Worm (Caenorhabditis elegans) whole organism, L2 larva: Measurements from ENCODE around the gene Y38E10A.28.
A peak's percentile ranks its signal among the peaks of the same experiment; 100 is the strongest.

Experiments used
- C34F6.9 ChIP-seq: fragments of 150-350 bp; optimal IDR thresholded peaks from 2 replicates; lab custom pipeline; 2014; ENCODE audit warnings: missing biosample characterization, missing genetic modification characterization
- F13H6.1 ChIP-seq: sonication (generic microtip); optimal IDR thresholded peaks from 2 replicates; lab custom pipeline; 2016; ENCODE audit warnings: missing genetic modification characterization, missing compliant biosample characterization
- R02D3.7 ChIP-seq: fragments of 150-350 bp; optimal IDR thresholded peaks from 2 replicates; lab custom pipeline; 2014; ENCODE audit warnings: missing biosample characterization, missing genetic modification characterization
- Y55F3AM.14 ChIP-seq: fragments of 200-800 bp; sonication (Bioruptor generic); optimal IDR thresholded peaks from 2 replicates; lab custom pipeline; 2018; ENCODE audit warnings: mild to moderate bottlenecking, missing genetic modification characterization, missing compliant biosample characterization
- alr-1 ChIP-seq: fragments of 150-350 bp; optimal IDR thresholded peaks from 2 replicates; lab custom pipeline; 2014; ENCODE audit warnings: missing biosample characterization, missing genetic modification characterization
- ama-1 ChIP-seq: fragments of 150-350 bp; optimal IDR thresholded peaks from 2 replicates; lab custom pipeline; 2018; ENCODE audit warnings: inconsistent platforms
- blmp-1 ChIP-seq: sonication (generic microtip); optimal IDR thresholded peaks from 2 replicates; lab custom pipeline; 2017; ENCODE audit warnings: missing genetic modification characterization, mild to moderate bottlenecking, missing compliant biosample characterization, antibody characterized with exemption, moderate library complexity; ENCODE audit not compliant: insufficient read depth
- ceh-82 ChIP-seq: fragments of 150-350 bp; optimal IDR thresholded peaks from 2 replicates; lab custom pipeline; 2014; ENCODE audit warnings: missing biosample characterization, missing genetic modification characterization
- crh-2 ChIP-seq: sonication (generic microtip); optimal IDR thresholded peaks from 2 replicates; lab custom pipeline; 2017; ENCODE audit warnings: missing biosample characterization, missing genetic modification characterization
- dmd-4 ChIP-seq: sonication (generic microtip); optimal IDR thresholded peaks from 2 replicates; lab custom pipeline; 2017; ENCODE audit warnings: missing biosample characterization, missing genetic modification characterization
- elt-1 ChIP-seq: fragments of 150-350 bp; optimal IDR thresholded peaks from 2 replicates; lab custom pipeline; 2014; ENCODE audit warnings: missing biosample characterization, missing genetic modification characterization
- elt-3 ChIP-seq: sonication (generic microtip); optimal IDR thresholded peaks from 2 replicates; lab custom pipeline; 2017; ENCODE audit warnings: missing biosample characterization, missing genetic modification characterization
- fos-1 ChIP-seq: fragments of 150-350 bp; optimal IDR thresholded peaks from 2 replicates; lab custom pipeline; 2014; ENCODE audit warnings: missing biosample characterization, missing genetic modification characterization
- gmeb-1 ChIP-seq: fragments of 150-350 bp; optimal IDR thresholded peaks from 2 replicates; lab custom pipeline; 2014; ENCODE audit warnings: missing biosample characterization, missing genetic modification characterization
- lin-11 ChIP-seq: fragments of 150-350 bp; sonication (generic microtip); optimal IDR thresholded peaks from 2 replicates; lab custom pipeline; 2014; ENCODE audit warnings: missing biosample characterization, missing genetic modification characterization, inconsistent platforms, mixed read lengths
- lin-13 ChIP-seq: fragments of 150-350 bp; optimal IDR thresholded peaks from 2 replicates; lab custom pipeline; 2014; ENCODE audit warnings: missing biosample characterization, missing genetic modification reagents, missing genetic modification characterization
- lin-39 ChIP-seq: fragments of 150-350 bp; optimal IDR thresholded peaks from 2 replicates; lab custom pipeline; 2014; ENCODE audit warnings: missing biosample characterization, missing genetic modification reagents, missing genetic modification characterization
- lsy-2 ChIP-seq, 2 experiments: fragments of 150-350 bp in 1 of 2; sonication (generic microtip) in 1 of 2; optimal IDR thresholded peaks; 2 replicates each; lab custom pipeline; 2014 to 2017; ENCODE audit warnings: missing biosample characterization in 2 of 2, missing genetic modification characterization in 2 of 2
- mab-5 ChIP-seq: fragments of 150-350 bp; optimal IDR thresholded peaks from 2 replicates; lab custom pipeline; 2014; ENCODE audit warnings: missing biosample characterization, missing genetic modification characterization
- mdl-1 ChIP-seq, 2 experiments: fragments of 150-350 bp in 1 of 2; sonication (generic microtip) in 1 of 2; optimal IDR thresholded peaks; 2 replicates each; lab custom pipeline; 2017; ENCODE audit warnings: missing biosample characterization in 2 of 2, missing genetic modification characterization in 2 of 2
- nhr-10 ChIP-seq: sonication (generic microtip); optimal IDR thresholded peaks from 2 replicates; lab custom pipeline; 2017; ENCODE audit warnings: missing biosample characterization, missing genetic modification characterization
- nhr-11 ChIP-seq: fragments of 150-350 bp; optimal IDR thresholded peaks from 2 replicates; lab custom pipeline; 2014; ENCODE audit warnings: missing biosample characterization, missing genetic modification characterization
- nhr-12 ChIP-seq: fragments of 150-350 bp; optimal IDR thresholded peaks from 2 replicates; lab custom pipeline; 2014; ENCODE audit warnings: missing biosample characterization, missing genetic modification characterization
- nhr-129 ChIP-seq: fragments of 150-350 bp; optimal IDR thresholded peaks from 2 replicates; lab custom pipeline; 2014; ENCODE audit warnings: missing biosample characterization, missing genetic modification characterization
- nhr-21 ChIP-seq: fragments of 150-350 bp; optimal IDR thresholded peaks from 2 replicates; lab custom pipeline; 2014; ENCODE audit warnings: missing biosample characterization, missing genetic modification characterization
- nhr-23 ChIP-seq: fragments of 150-350 bp; optimal IDR thresholded peaks from 2 replicates; lab custom pipeline; 2014; ENCODE audit warnings: missing biosample characterization, missing genetic modification reagents, missing genetic modification characterization
- nhr-237 ChIP-seq: fragments of 150-350 bp; optimal IDR thresholded peaks from 2 replicates; lab custom pipeline; 2014; ENCODE audit warnings: missing biosample characterization, missing genetic modification characterization
- nhr-25 ChIP-seq: fragments of 150-350 bp; sonication (generic microtip); optimal IDR thresholded peaks from 3 replicates; lab custom pipeline; 2014; ENCODE audit warnings: missing biosample characterization, missing genetic modification characterization
- nhr-6 ChIP-seq: fragments of 150-350 bp; optimal IDR thresholded peaks from 2 replicates; lab custom pipeline; 2014; ENCODE audit warnings: missing biosample characterization, missing genetic modification characterization
- nhr-77 ChIP-seq: fragments of 150-350 bp; optimal IDR thresholded peaks from 2 replicates; lab custom pipeline; 2014; ENCODE audit warnings: missing biosample characterization, missing genetic modification characterization
- peb-1 ChIP-seq: fragments of 150-350 bp; optimal IDR thresholded peaks from 2 replicates; lab custom pipeline; 2014; ENCODE audit warnings: missing biosample characterization, missing genetic modification characterization
- sem-4 ChIP-seq: fragments of 150-350 bp; optimal IDR thresholded peaks from 2 replicates; lab custom pipeline; 2014; ENCODE audit warnings: missing biosample characterization, missing genetic modification reagents, missing genetic modification characterization
- sma-3 ChIP-seq: sonication (generic microtip); optimal IDR thresholded peaks from 2 replicates; lab custom pipeline; 2016; ENCODE audit warnings: missing genetic modification reagents, missing genetic modification characterization, missing compliant biosample characterization
- sma-9 ChIP-seq, 2 experiments: fragments of 150-350 bp in 1 of 2; sonication (generic microtip) in 1 of 2; optimal IDR thresholded peaks; 2 replicates each; lab custom pipeline; 2014 to 2016; ENCODE audit warnings: missing genetic modification characterization in 2 of 2, mild to moderate bottlenecking in 1 of 2, missing biosample characterization in 1 of 2, missing compliant biosample characterization in 1 of 2, missing genetic modification reagents in 1 of 2, moderate library complexity in 1 of 2
- snpc-4 ChIP-seq: fragments of 150-350 bp; optimal IDR thresholded peaks from 2 replicates; lab custom pipeline; 2014; ENCODE audit warnings: missing biosample characterization, missing genetic modification characterization
- unc-55 ChIP-seq: fragments of 150-350 bp; sonication (generic microtip); optimal IDR thresholded peaks from 3 replicates; lab custom pipeline; 2014; ENCODE audit warnings: missing biosample characterization, missing genetic modification reagents, missing genetic modification characterization
- unc-62 ChIP-seq: fragments of 150-350 bp; optimal IDR thresholded peaks from 2 replicates; lab custom pipeline; 2014; ENCODE audit warnings: missing biosample characterization, missing genetic modification reagents, missing genetic modification characterization
- zag-1 ChIP-seq: fragments of 150-350 bp; optimal IDR thresholded peaks from 2 replicates; lab custom pipeline; 2014; ENCODE audit warnings: missing biosample characterization, missing genetic modification characterization
- ztf-1 ChIP-seq: fragments of 200-800 bp; sonication (Bioruptor generic); conservative IDR thresholded peaks from 2 replicates; pipeline ENCODE4 v1.3.6; 2022; ENCODE audit warnings: missing genetic modification characterization, missing compliant biosample characterization
- ztf-11 ChIP-seq: sonication (generic microtip); optimal IDR thresholded peaks from 2 replicates; lab custom pipeline; 2017; ENCODE audit warnings: missing biosample characterization, missing genetic modification characterization

The Y38E10A.28 gene

ce11 chrII:12657620-12658019, 28.1 kb downstream of the Y38E10A.28 start:
- TF ChIP-seq nhr-25 (no peak), elt-3 (no peak), zag-1 (tag; lab: Kevin White, UChicago) (no peak), nhr-129 (tag; lab: Kevin White, UChicago) (no peak), alr-1 (tag; lab: Kevin White, UChicago) (no peak), nhr-21 (tag; lab: Kevin White, UChicago) (no peak), sma-9 (GFP tag; optimal IDR thresholded peaks at IDR 0.05; lab: Kevin White, UChicago) (no peak), sma-9 (tag; optimal IDR thresholded peaks at IDR 0.05; lab: Kevin White, UChicago) (no peak), nhr-6 (tag; lab: Kevin White, UChicago) (no peak), snpc-4 (tag; lab: Kevin White, UChicago) (no peak), peb-1 (tag; lab: Kevin White, UChicago) (no peak), sem-4 (tag; lab: Kevin White, UChicago) (no peak), nhr-11 (tag; lab: Kevin White, UChicago) (no peak), lin-39 (no peak)
- TF ChIP-seq, all 48 proteins: peak for 0

- peak; percentile 3 for TF ChIP-seq nhr-129 (tag; lab: Kevin White, UChicago)
- no peak for TF ChIP-seq nhr-23
- no peak for TF ChIP-seq mab-5
- TF ChIP-seq nhr-12 (tag; lab: Kevin White, UChicago) = no peak
- no peak for TF ChIP-seq gmeb-1
- no peak for TF ChIP-seq sma-9 (GFP tag; optimal IDR thresholded peaks at IDR 0.05; lab: Kevin White, UChicago)
- no peak for TF ChIP-seq sma-9 (tag; optimal IDR thresholded peaks at IDR 0.05; lab: Kevin White, UChicago)
- no peak for TF ChIP-seq nhr-10 (tag; lab: Kevin White, UChicago)
- TF ChIP-seq lin-13 (GFP tag; lab: Kevin White, UChicago) = no peak
- no peak for TF ChIP-seq sem-4 (tag; lab: Kevin White, UChicago)
- no peak for TF ChIP-seq unc-62 (GFP tag; lab: Kevin White, UChicago)
- peak; percentile 14 for TF ChIP-seq snpc-4 (tag; lab: Kevin White, UChicago)
- no peak for TF ChIP-seq mdl-1 (tag; optimal IDR thresholded peaks at IDR 0.05; lab: Kevin White, UChicago)
- TF ChIP-seq ama-1 (lab: Kevin White, UChicago) = no peak
- no peak for TF ChIP-seq sma-3 (GFP tag; lab: Kevin White, UChicago)
- no peak for TF ChIP-seq nhr-11 (tag; lab: Kevin White, UChicago)
- TF ChIP-seq zag-1 (tag; lab: Kevin White, UChicago) = no peak
- TF ChIP-seq alr-1 (tag; lab: Kevin White, UChicago) = no peak
Observed at ce11 chrII:12658409-12658808, 28.9 kb downstream of the Y38E10A.28 start.

- TF ChIP-seq nhr-6 (tag; lab: Kevin White, UChicago) (no peak), alr-1 (tag; lab: Kevin White, UChicago) (no peak), ama-1 (lab: Kevin White, UChicago) (no peak), lsy-2 (tag; optimal IDR thresholded peaks at IDR 0.05; lab: Kevin White, UChicago) (peak in 1 of 2 experiments; percentile 48), F13H6.1 (peak; percentile 49), nhr-25 (no peak), lin-11 (no peak), R02D3.7 (tag; lab: Kevin White, UChicago) (no peak), peb-1 (tag; lab: Kevin White, UChicago) (no peak), ceh-82 (tag; lab: Kevin White, UChicago) (no peak), elt-1 (tag; lab: Kevin White, UChicago) (no peak), unc-55 (GFP tag; lab: Kevin White, UChicago) (peak; percentile 45), nhr-23 (no peak), nhr-77 (tag; lab: Kevin White, UChicago) (no peak), sem-4 (tag; lab: Kevin White, UChicago) (peak; percentile 69), nhr-11 (tag; lab: Kevin White, UChicago) (no peak), nhr-237 (tag; lab: Kevin White, UChicago) (no peak), Y55F3AM.14 (no peak), lin-13 (GFP tag; lab: Kevin White, UChicago) (no peak), C34F6.9 (tag; lab: Kevin White, UChicago) (peak; percentile 59), elt-3 (no peak), lin-39 (no peak), ztf-1 (no peak), fos-1 (tag; lab: Kevin White, UChicago) (no peak), zag-1 (tag; lab: Kevin White, UChicago) (no peak), mdl-1 (tag; optimal IDR thresholded peaks at IDR 0.05; lab: Kevin White, UChicago) (peak in 1 of 2 experiments; percentile 16), nhr-12 (tag; lab: Kevin White, UChicago) (no peak), nhr-129 (tag; lab: Kevin White, UChicago) (peak; percentile 35), ztf-11 (tag; lab: Kevin White, UChicago) (no peak), crh-2 (tag; lab: Kevin White, UChicago) (no peak), dmd-4 (tag; lab: Kevin White, UChicago) (no peak), sma-9 (GFP tag; optimal IDR thresholded peaks at IDR 0.05; lab: Kevin White, UChicago) (peak; percentile 56), sma-9 (tag; optimal IDR thresholded peaks at IDR 0.05; lab: Kevin White, UChicago) (no peak), nhr-10 (tag; lab: Kevin White, UChicago) (no peak), blmp-1 (tag; lab: Kevin White, UChicago) (no peak), mab-5 (no peak), sma-3 (GFP tag; lab: Kevin White, UChicago) (no peak)
Observed at ce11 chrII:12659676-12660371, 30.3 kb downstream of the Y38E10A.28 start.
